Worm (Caenorhabditis elegans) whole organism, L4 larva: ENCODE data around the gene try-1.

ENCODE experiments used
- ceh-28 ChIP-seq: fragments of 150-350 bp; optimal IDR thresholded peaks from 2 replicates; lab custom pipeline; 2014; ENCODE audit warnings: missing biosample characterization, missing genetic modification reagents, missing genetic modification characterization
- ceh-44 ChIP-seq: fragments of 200-800 bp; sonication (Bioruptor generic); IDR thresholded peaks from 2 replicates; pipeline ENCODE4 v1.3.6; 2022; ENCODE audit warnings: missing genetic modification reagents, missing genetic modification characterization, missing compliant biosample characterization
- egl-27 ChIP-seq: sonication (generic microtip); optimal IDR thresholded peaks from 3 replicates; lab custom pipeline; 2017; ENCODE audit warnings: missing biosample characterization, missing genetic modification reagents, missing genetic modification characterization
- jun-1 ChIP-seq: fragments of 150-350 bp; optimal IDR thresholded peaks from 2 replicates; lab custom pipeline; 2014; ENCODE audit warnings: missing biosample characterization, missing genetic modification reagents, missing genetic modification characterization
- lin-39 ChIP-seq: fragments of 150-350 bp; optimal IDR thresholded peaks from 2 replicates; lab custom pipeline; 2014; ENCODE audit warnings: missing biosample characterization, missing genetic modification reagents, missing genetic modification characterization
- lir-3 ChIP-seq: sonication (generic microtip); optimal IDR thresholded peaks from 2 replicates; lab custom pipeline; 2016; ENCODE audit warnings: mild to moderate bottlenecking, missing genetic modification characterization, missing compliant biosample characterization
- mep-1 ChIP-seq: fragments of 150-350 bp; sonication (generic microtip); optimal IDR thresholded peaks from 3 replicates; lab custom pipeline; 2014; ENCODE audit warnings: missing biosample characterization, missing genetic modification characterization
- mxl-3 ChIP-seq: fragments of 200-800 bp; sonication (Bioruptor generic); optimal IDR thresholded peaks from 2 replicates; lab custom pipeline; 2018; ENCODE audit warnings: mild to moderate bottlenecking, missing genetic modification characterization, missing compliant biosample characterization
- nhr-10 ChIP-seq: fragments of 150-350 bp; optimal IDR thresholded peaks from 2 replicates; lab custom pipeline; 2014; ENCODE audit warnings: missing biosample characterization, missing genetic modification characterization

ce11 chrII:4984151-4984550 is 34.8 kb upstream of the try-1 start:
- TF ChIP-seq nhr-10 (no peak), jun-1 (no peak), lin-39 (no peak), egl-27 (tag; lab: Kevin White, UChicago) (no peak), ceh-44 (GFP tag; lab: Robert Waterston, UW) (no peak), lir-3 (tag; lab: Kevin White, UChicago) (no peak), mxl-3 (GFP tag; lab: Kevin White, UChicago) (no peak), mep-1 (tag; lab: Kevin White, UChicago) (no peak), ceh-28 (tag; lab: Kevin White, UChicago) (no peak)
